Worm (Caenorhabditis elegans): ENCODE data around the gene metl-1.

DNA sequence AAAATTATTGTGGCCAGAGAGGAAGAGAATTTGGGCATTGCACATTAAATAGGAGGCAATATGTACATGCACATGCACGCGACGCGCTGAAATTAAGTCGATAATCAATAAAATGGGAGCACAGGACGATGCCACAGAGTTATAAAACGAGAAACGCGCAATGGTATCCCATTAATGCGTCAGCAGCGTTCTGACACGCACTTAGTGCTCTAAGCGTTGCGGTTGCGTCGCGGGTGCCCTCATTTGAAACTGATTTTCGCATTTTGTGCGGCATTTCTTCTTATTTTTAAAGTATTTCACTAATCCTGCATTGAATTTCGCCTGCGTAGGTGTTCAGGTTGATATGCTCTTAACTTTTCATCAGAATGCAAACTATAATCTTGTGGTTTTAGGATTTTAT lies 20.4 kb downstream of the metl-1 start, which contains the start of gene rsp-1:
- no peak for TF ChIP-seq hmbx-1 (tag; optimal IDR thresholded peaks at IDR 0.05)
- no peak for TF ChIP-seq ama-1 (optimal IDR thresholded peaks at IDR 0.05)
- peak; percentile 62 for TF ChIP-seq ceh-36 (tag; optimal IDR thresholded peaks at IDR 0.05)
- peak; percentile 73 for TF ChIP-seq aly-1 (tag; optimal IDR thresholded peaks at IDR 0.05)

Measured in whole organism, early embryonic.